Fruit fly (Drosophila melanogaster) Kc167 (cell line): Measurements from ENCODE around the gene Cdk5alpha.

ENCODE experiments used
- Myc ChIP-seq: fragments of >200 bp; optimal IDR thresholded peaks from 2 replicates; lab custom pipeline; 2017; ENCODE audit warnings: missing external identifiers
- h ChIP-seq: fragments of >200 bp; optimal IDR thresholded peaks from 3 replicates; lab custom pipeline; 2018; ENCODE audit warnings: missing external identifiers
- ttk ChIP-seq: sonication (Bioruptor generic); optimal IDR thresholded peaks from 2 replicates; lab custom pipeline; 2017; ENCODE audit warnings: missing external identifiers

DNA sequence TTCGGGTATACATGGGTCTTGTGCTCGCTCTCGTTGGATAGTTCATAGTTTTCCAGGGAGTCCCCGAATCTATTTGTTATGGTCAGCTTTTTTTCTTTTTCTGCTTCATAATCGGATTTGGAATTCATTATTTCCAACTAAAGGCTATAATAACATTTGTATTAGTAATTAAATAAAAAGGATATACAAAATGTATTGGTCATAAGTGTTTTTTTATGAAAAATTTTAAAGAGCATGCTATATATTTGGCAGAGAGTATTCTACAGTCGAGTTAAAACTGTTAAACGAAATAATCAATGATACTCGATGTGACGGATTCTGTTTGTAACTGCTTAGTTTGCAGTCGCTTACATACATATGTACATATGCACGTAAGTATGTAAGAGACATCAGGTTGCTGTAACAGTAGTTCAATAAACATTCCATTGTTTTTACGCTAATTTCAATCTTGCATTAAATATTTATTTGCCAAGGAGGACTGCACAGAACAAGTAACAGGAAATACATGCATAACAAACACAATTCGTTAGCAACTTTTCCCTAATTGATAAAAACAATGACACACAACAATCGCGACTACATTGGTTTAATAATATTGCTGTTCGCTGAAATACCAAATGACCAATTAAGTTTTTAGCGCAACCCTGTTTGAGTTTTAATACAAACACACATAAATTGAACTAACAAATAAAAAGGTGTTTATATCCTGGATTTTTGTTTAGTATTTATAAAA is 11.5 kb downstream of the Cdk5alpha start:
- TF ChIP-seq h (lab: Kevin White, UChicago) (no peak), Myc (lab: Kevin White, UChicago) (no peak), ttk (lab: Kevin White, UChicago) (no peak)
